Fruit fly (Drosophila melanogaster) whole organism, embryonic: ENCODE data around the gene Jon25Bi.

ENCODE experiments used
- BEAF-32 ChIP-seq: fragments of 200-800 bp; sonication (Bioruptor generic); optimal IDR thresholded peaks from 3 replicates; lab custom pipeline; 2017; ENCODE audit warnings: missing biosample characterization, missing genetic modification characterization, mild to moderate bottlenecking, moderate library complexity, missing genetic modification reagents
- Bdp1 ChIP-seq: fragments of 200-800 bp; sonication (Bioruptor generic); optimal IDR thresholded peaks from 3 replicates; lab custom pipeline; 2016; ENCODE audit warnings: missing biosample characterization, missing genetic modification characterization
- CG10462 ChIP-seq: fragments of 200-800 bp; sonication (Bioruptor generic); optimal IDR thresholded peaks from 2 replicates; lab custom pipeline; 2016; ENCODE audit warnings: missing biosample characterization, missing genetic modification characterization
- CG11696 ChIP-seq: fragments of 200-800 bp; sonication (Bioruptor generic); IDR thresholded peaks from 2 replicates; pipeline ENCODE4 v1.3.6; 2022; ENCODE audit warnings: missing biosample characterization, missing genetic modification characterization
- CG12104 ChIP-seq: fragments of 200-800 bp; sonication (Bioruptor generic); optimal IDR thresholded peaks from 3 replicates; lab custom pipeline; 2016; ENCODE audit warnings: missing biosample characterization, missing genetic modification characterization
- CG12769 ChIP-seq: fragments of 200-800 bp; sonication (Bioruptor generic); optimal IDR thresholded peaks from 2 replicates; lab custom pipeline; 2019; ENCODE audit warnings: missing biosample characterization, mild to moderate bottlenecking, missing genetic modification characterization, moderate library complexity
- CG13775 ChIP-seq: fragments of 200-800 bp; sonication (Bioruptor generic); optimal IDR thresholded peaks from 3 replicates; lab custom pipeline; 2017; ENCODE audit warnings: missing biosample characterization, mild to moderate bottlenecking, missing genetic modification characterization
- CG15514 ChIP-seq: fragments of 200-800 bp; sonication (Bioruptor generic); optimal IDR thresholded peaks from 3 replicates; lab custom pipeline; 2017; ENCODE audit warnings: missing biosample characterization, missing genetic modification characterization, mild to moderate bottlenecking, moderate library complexity, missing genetic modification reagents
- CG1602 ChIP-seq: fragments of 200-800 bp; sonication (Bioruptor generic); optimal IDR thresholded peaks from 3 replicates; lab custom pipeline; 2016; ENCODE audit warnings: missing biosample characterization, missing genetic modification characterization
- CG16815 ChIP-seq: fragments of 200-800 bp; sonication (Bioruptor generic); optimal IDR thresholded peaks from 3 replicates; lab custom pipeline; 2017; ENCODE audit warnings: missing biosample characterization, mild to moderate bottlenecking, missing genetic modification characterization
- CG33213 ChIP-seq: fragments of 200-800 bp; sonication (Bioruptor generic); optimal IDR thresholded peaks from 3 replicates; lab custom pipeline; 2016; ENCODE audit warnings: missing biosample characterization, missing genetic modification characterization
- CG4820 ChIP-seq: fragments of 200-800 bp; sonication (Bioruptor generic); optimal IDR thresholded peaks from 3 replicates; lab custom pipeline; 2016; ENCODE audit warnings: missing biosample characterization, missing genetic modification characterization
- CG5953 ChIP-seq: fragments of 200-800 bp; sonication (Bioruptor generic); IDR thresholded peaks from 2 replicates; pipeline ENCODE4 v1.3.6; 2022; ENCODE audit warnings: missing biosample characterization, missing genetic modification characterization
- CG6813 ChIP-seq: fragments of 200-800 bp; sonication (Bioruptor generic); optimal IDR thresholded peaks from 2 replicates; lab custom pipeline; 2017; ENCODE audit warnings: missing biosample characterization, missing genetic modification characterization, mild to moderate bottlenecking, moderate library complexity, missing genetic modification reagents
- CG6854 ChIP-seq: fragments of 200-800 bp; sonication (Bioruptor generic); optimal IDR thresholded peaks from 3 replicates; lab custom pipeline; 2017; ENCODE audit warnings: missing biosample characterization, mild to moderate bottlenecking, missing genetic modification characterization
- CG7556 ChIP-seq: fragments of 200-800 bp; sonication (Bioruptor generic); optimal IDR thresholded peaks from 2 replicates; lab custom pipeline; 2017; ENCODE audit warnings: missing biosample characterization, mild to moderate bottlenecking, missing genetic modification characterization
- CG7786 ChIP-seq: fragments of 200-800 bp; sonication (Bioruptor generic); optimal IDR thresholded peaks from 2 replicates; lab custom pipeline; 2016; ENCODE audit warnings: missing biosample characterization, missing genetic modification characterization
- CG8944 ChIP-seq: fragments of 200-800 bp; sonication (Bioruptor generic); optimal IDR thresholded peaks from 3 replicates; lab custom pipeline; 2016; ENCODE audit warnings: missing biosample characterization, missing genetic modification characterization
- Chrac-16 ChIP-seq: fragments of 200-800 bp; sonication (Bioruptor generic); optimal IDR thresholded peaks from 3 replicates; lab custom pipeline; 2016; ENCODE audit warnings: missing biosample characterization, missing genetic modification characterization
- CoRest ChIP-seq: fragments of 200-800 bp; sonication (Bioruptor generic); optimal IDR thresholded peaks from 3 replicates; lab custom pipeline; 2018; ENCODE audit warnings: missing biosample characterization, mild to moderate bottlenecking, missing genetic modification characterization, moderate library complexity
- Ets65A ChIP-seq: fragments of 200-800 bp; sonication (Bioruptor generic); peaks from one replicate; lab custom pipeline; 2016; ENCODE audit warnings: missing biosample characterization, missing genetic modification characterization
- Fer3 ChIP-seq: fragments of 200-800 bp; sonication (Bioruptor generic); optimal IDR thresholded peaks from 2 replicates; lab custom pipeline; 2018; ENCODE audit warnings: missing biosample characterization, mild to moderate bottlenecking, missing genetic modification characterization, moderate library complexity
- Hey ChIP-seq: fragments of 200-800 bp; sonication (Bioruptor generic); optimal IDR thresholded peaks from 3 replicates; lab custom pipeline; 2018; ENCODE audit warnings: missing biosample characterization, mild to moderate bottlenecking, missing genetic modification characterization
- Kr ChIP-seq: fragments of 200-800 bp; sonication (Bioruptor generic); optimal IDR thresholded peaks from 2 replicates; lab custom pipeline; 2017; ENCODE audit warnings: missing biosample characterization, mild to moderate bottlenecking, missing genetic modification characterization
- Mes4 ChIP-seq: fragments of 200-800 bp; sonication (Bioruptor generic); optimal IDR thresholded peaks from 2 replicates; lab custom pipeline; 2016; ENCODE audit warnings: missing biosample characterization, missing genetic modification characterization
- NC2β ChIP-seq: fragments of 200-800 bp; sonication (Bioruptor generic); optimal IDR thresholded peaks from 2 replicates; lab custom pipeline; 2016; ENCODE audit warnings: missing biosample characterization, missing genetic modification characterization
- Poxn ChIP-seq: fragments of 200-800 bp; sonication (Bioruptor generic); IDR thresholded peaks from 2 replicates; pipeline ENCODE4 v1.3.6; 2022; ENCODE audit warnings: missing biosample characterization, missing genetic modification characterization
- Rfx ChIP-seq: fragments of 200-800 bp; sonication (Bioruptor generic); IDR thresholded peaks from 2 replicates; pipeline ENCODE4 v1.3.6; 2022; ENCODE audit warnings: missing biosample characterization, missing genetic modification characterization
- YL-1 ChIP-seq: fragments of 200-800 bp; sonication (Bioruptor generic); optimal IDR thresholded peaks from 3 replicates; lab custom pipeline; 2017; ENCODE audit warnings: missing biosample characterization, mild to moderate bottlenecking, missing genetic modification characterization
- ab ChIP-seq: fragments of 200-800 bp; sonication (Bioruptor generic); optimal IDR thresholded peaks from 2 replicates; lab custom pipeline; 2016; ENCODE audit warnings: missing biosample characterization, missing genetic modification characterization
- ac ChIP-seq: fragments of 200-800 bp; sonication (Bioruptor generic); optimal IDR thresholded peaks from 3 replicates; lab custom pipeline; 2017; ENCODE audit warnings: missing biosample characterization, mild to moderate bottlenecking, missing genetic modification characterization
- br ChIP-seq: fragments of >200 bp; optimal IDR thresholded peaks from 2 replicates; lab custom pipeline; 2017
- dm ChIP-seq: fragments of 200-800 bp; sonication (Bioruptor generic); optimal IDR thresholded peaks from 3 replicates; lab custom pipeline; 2016; ENCODE audit warnings: missing biosample characterization, missing genetic modification characterization
- ems ChIP-seq: fragments of 200-800 bp; sonication (Bioruptor generic); optimal IDR thresholded peaks from 3 replicates; lab custom pipeline; 2016; ENCODE audit warnings: missing biosample characterization, missing genetic modification characterization
- esg ChIP-seq: fragments of 200-800 bp; sonication (Bioruptor generic); conservative IDR thresholded peaks from 2 replicates; pipeline ENCODE4 v1.3.6; 2022; ENCODE audit warnings: missing biosample characterization, missing genetic modification characterization
- fd3F ChIP-seq: fragments of 200-800 bp; sonication (Bioruptor generic); optimal IDR thresholded peaks from 2 replicates; lab custom pipeline; 2018; ENCODE audit warnings: missing biosample characterization, mild to moderate bottlenecking, missing genetic modification characterization, moderate library complexity
- ftz-f1 ChIP-seq: fragments of 200-800 bp; sonication (Bioruptor generic); optimal IDR thresholded peaks from 2 replicates; lab custom pipeline; 2016; ENCODE audit warnings: missing biosample characterization, missing genetic modification characterization
- gfzf ChIP-seq: fragments of 200-800 bp; sonication (Bioruptor generic); optimal IDR thresholded peaks from 2 replicates; lab custom pipeline; 2016; ENCODE audit warnings: missing biosample characterization, mild to moderate bottlenecking, missing genetic modification characterization, moderate library complexity
- grn ChIP-seq: fragments of 200-800 bp; sonication (Bioruptor generic); optimal IDR thresholded peaks from 3 replicates; lab custom pipeline; 2017; ENCODE audit warnings: missing biosample characterization, missing genetic modification characterization
- gro ChIP-seq: fragments of 200-800 bp; sonication (Bioruptor generic); optimal IDR thresholded peaks from 2 replicates; lab custom pipeline; 2016; ENCODE audit warnings: missing biosample characterization, missing genetic modification characterization
- h ChIP-seq: fragments of >200 bp; optimal IDR thresholded peaks from 2 replicates; lab custom pipeline; 2017
- lilli ChIP-seq: fragments of 200-800 bp; sonication (Bioruptor generic); optimal IDR thresholded peaks from 3 replicates; lab custom pipeline; 2016; ENCODE audit warnings: missing biosample characterization, missing genetic modification characterization
- p53 ChIP-seq: fragments of 200-800 bp; sonication (Bioruptor generic); optimal IDR thresholded peaks from 2 replicates; lab custom pipeline; 2016; ENCODE audit warnings: missing biosample characterization, missing genetic modification characterization
- pfk ChIP-seq: fragments of 200-800 bp; sonication (Bioruptor generic); optimal IDR thresholded peaks from 2 replicates; lab custom pipeline; 2018; ENCODE audit warnings: missing biosample characterization, mild to moderate bottlenecking, missing genetic modification characterization, moderate library complexity
- pnt ChIP-seq: fragments of 200-800 bp; sonication (Bioruptor generic); optimal IDR thresholded peaks from 3 replicates; lab custom pipeline; 2016; ENCODE audit warnings: missing biosample characterization, missing genetic modification characterization
- pros ChIP-seq: fragments of 200-800 bp; sonication (Bioruptor generic); optimal IDR thresholded peaks from 3 replicates; lab custom pipeline; 2019; ENCODE audit warnings: missing biosample characterization, mild to moderate bottlenecking, missing genetic modification characterization, moderate library complexity
- sc ChIP-seq, 3 experiments: fragments of >200 bp in 2 of 3; fragments of 200-800 bp in 1 of 3; sonication (Bioruptor generic) in 1 of 3; optimal IDR thresholded peaks; 2 replicates in 2 of 3; 3 replicates in 1 of 3; lab custom pipeline; 2017; ENCODE audit warnings: mild to moderate bottlenecking in 1 of 3, missing biosample characterization in 1 of 3, missing genetic modification characterization in 1 of 3, missing genetic modification reagents in 1 of 3
- seq ChIP-seq: fragments of 200-800 bp; sonication (Bioruptor generic); IDR thresholded peaks from 2 replicates; pipeline ENCODE4 v1.3.6; 2022; ENCODE audit warnings: missing biosample characterization, missing genetic modification characterization
- so ChIP-seq: fragments of 200-800 bp; sonication (Bioruptor generic); IDR thresholded peaks from 3 replicates; pipeline ENCODE4 v1.3.6; 2022; ENCODE audit warnings: missing biosample characterization, missing genetic modification characterization
- sqz ChIP-seq: fragments of 200-800 bp; sonication (Bioruptor generic); optimal IDR thresholded peaks from 3 replicates; lab custom pipeline; 2018; ENCODE audit warnings: missing biosample characterization, mild to moderate bottlenecking, missing genetic modification characterization
- tap ChIP-seq: fragments of 200-800 bp; optimal IDR thresholded peaks from 3 replicates; lab custom pipeline; 2019; ENCODE audit warnings: missing biosample characterization, mild to moderate bottlenecking, missing genetic modification characterization, moderate library complexity
- zf30C ChIP-seq: fragments of 200-800 bp; sonication (Bioruptor generic); optimal IDR thresholded peaks from 3 replicates; lab custom pipeline; 2018; ENCODE audit warnings: missing biosample characterization, mild to moderate bottlenecking, missing genetic modification characterization

Jon25Bi gene

DNA sequence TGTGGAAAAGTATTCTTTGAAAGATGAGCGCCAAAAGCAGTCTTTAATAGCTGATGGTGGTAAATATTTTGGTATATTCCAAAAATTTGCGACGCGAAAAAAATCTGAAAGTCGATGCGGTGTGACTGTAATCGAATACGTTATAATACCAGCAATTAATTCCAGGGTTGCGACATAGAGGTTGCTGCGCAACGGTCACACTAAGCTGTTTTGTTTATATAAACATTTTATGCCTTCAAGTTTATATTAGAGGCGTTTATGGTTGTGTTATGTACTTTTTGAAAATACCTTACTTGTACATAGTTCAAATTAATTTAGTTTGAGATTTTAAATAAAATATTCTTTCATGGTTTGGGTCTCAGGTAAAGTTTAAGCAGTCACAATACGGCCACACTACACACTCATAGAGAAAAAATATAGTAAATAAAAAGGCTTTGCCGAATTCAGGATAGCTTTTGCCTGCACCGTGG, 16.4 kb upstream of the Jon25Bi start, which contains the start of gene CG14043 (continued):
- TF ChIP-seq Poxn = no peak
- peak; percentile 21 for TF ChIP-seq ftz-f1 (GFP tag; lab: Kevin White, UChicago)
- no peak for TF ChIP-seq br (lab: Kevin White, UChicago)
- peak; percentile 31 for TF ChIP-seq CG13775 (GFP tag; lab: Kevin White, UChicago)
- TF ChIP-seq CG10462 = no peak
- TF ChIP-seq h = no peak
- no peak for TF ChIP-seq pros (GFP tag; lab: Kevin White, UChicago)
- TF ChIP-seq ems (GFP tag; lab: Kevin White, UChicago) = no peak
- TF ChIP-seq CG16815 (GFP tag; lab: Kevin White, UChicago) = no peak
- TF ChIP-seq esg = no peak
- no peak for TF ChIP-seq CG6813 (GFP tag; lab: Kevin White, UChicago)
- TF ChIP-seq zf30C (GFP tag; lab: Kevin White, UChicago) = no peak
- TF ChIP-seq Bdp1 = no peak
- TF ChIP-seq CG7556 (GFP tag; lab: Kevin White, UChicago) = no peak
- TF ChIP-seq Kr = no peak
- TF ChIP-seq gfzf = peak; percentile 98
- no peak for TF ChIP-seq CG4820
- TF ChIP-seq Rfx = no peak
- no peak for TF ChIP-seq ab (GFP tag; lab: Kevin White, UChicago)
- no peak for TF ChIP-seq grn (GFP tag; lab: Kevin White, UChicago)
- no peak for TF ChIP-seq Mes4 (GFP tag; lab: Kevin White, UChicago)
- peak; percentile 42 for TF ChIP-seq NC2β (GFP tag; lab: Kevin White, UChicago)
- TF ChIP-seq Chrac-16 = peak; percentile 17
- peak; percentile 60 for TF ChIP-seq CoRest (tag; lab: Kevin White, UChicago)
- peak; percentile 35 for TF ChIP-seq dm (GFP tag; lab: Kevin White, UChicago)
- peak; percentile 80 for TF ChIP-seq YL-1 (GFP tag; lab: Kevin White, UChicago)
- no peak for TF ChIP-seq ac
- TF ChIP-seq lilli (GFP tag; lab: Kevin White, UChicago) = peak; percentile 33
- TF ChIP-seq CG8944 (GFP tag; lab: Kevin White, UChicago) = no peak
- TF ChIP-seq seq (GFP tag; lab: Robert Waterston, UW) = no peak
- TF ChIP-seq pnt = no peak
- peak; percentile 70 for TF ChIP-seq CG15514 (GFP tag; lab: Kevin White, UChicago)
- TF ChIP-seq CG11696 (GFP tag; lab: Robert Waterston, UW) = no peak
- peak; percentile 4 for TF ChIP-seq gro (GFP tag; lab: Kevin White, UChicago)
- TF ChIP-seq so (GFP tag; lab: Robert Waterston, UW) = no peak
- TF ChIP-seq CG12769 (tag; lab: Kevin White, UChicago) = no peak
- no peak for TF ChIP-seq sqz (GFP tag; lab: Kevin White, UChicago)
- TF ChIP-seq tap (tag; lab: Kevin White, UChicago) = no peak
- no peak for TF ChIP-seq fd3F (GFP tag; lab: Kevin White, UChicago)
- TF ChIP-seq Ets65A = peak; percentile 61
- TF ChIP-seq CG5953 (GFP tag; lab: Robert Waterston, UW) = no peak
- TF ChIP-seq CG7786 (GFP tag; lab: Kevin White, UChicago) = peak; percentile 40
- TF ChIP-seq CG1602 (GFP tag; lab: Kevin White, UChicago) = peak; percentile 21
- TF ChIP-seq CG33213 (GFP tag; lab: Kevin White, UChicago) = peak; percentile 61
- no peak for TF ChIP-seq sc (optimal IDR thresholded peaks at IDR 0.05; lab: Kevin White, UChicago)
- TF ChIP-seq sc (GFP tag; optimal IDR thresholded peaks at IDR 0.05; lab: Kevin White, UChicago) = no peak
- no peak for TF ChIP-seq p53
- TF ChIP-seq BEAF-32 (GFP tag; lab: Kevin White, UChicago) = peak; percentile 59
- TF ChIP-seq Fer3 (tag; lab: Kevin White, UChicago) = no peak
- no peak for TF ChIP-seq Hey
- no peak for TF ChIP-seq CG12104
- TF ChIP-seq CG6854 = no peak
- TF ChIP-seq pfk (GFP tag; lab: Kevin White, UChicago) = no peak
